Fruit fly (Drosophila melanogaster) whole organism, adult: ENCODE results near the gene CG8051.

ENCODE experiments used
- CG12768 ChIP-seq: fragments of 200-800 bp; sonication (Bioruptor generic); optimal IDR thresholded peaks from 2 replicates; lab custom pipeline; 2017; ENCODE audit warnings: missing biosample characterization, missing genetic modification characterization, mild to moderate bottlenecking, moderate library complexity, missing genetic modification reagents
- CG5204 ChIP-seq: fragments of 200-800 bp; sonication (Bioruptor generic); optimal IDR thresholded peaks from 2 replicates; lab custom pipeline; 2016; ENCODE audit warnings: missing biosample characterization, missing genetic modification characterization
- Clk ChIP-seq: fragments of 200-800 bp; sonication (Bioruptor generic); optimal IDR thresholded peaks from 2 replicates; lab custom pipeline; 2017; ENCODE audit warnings: missing biosample characterization, missing genetic modification characterization

DNA sequence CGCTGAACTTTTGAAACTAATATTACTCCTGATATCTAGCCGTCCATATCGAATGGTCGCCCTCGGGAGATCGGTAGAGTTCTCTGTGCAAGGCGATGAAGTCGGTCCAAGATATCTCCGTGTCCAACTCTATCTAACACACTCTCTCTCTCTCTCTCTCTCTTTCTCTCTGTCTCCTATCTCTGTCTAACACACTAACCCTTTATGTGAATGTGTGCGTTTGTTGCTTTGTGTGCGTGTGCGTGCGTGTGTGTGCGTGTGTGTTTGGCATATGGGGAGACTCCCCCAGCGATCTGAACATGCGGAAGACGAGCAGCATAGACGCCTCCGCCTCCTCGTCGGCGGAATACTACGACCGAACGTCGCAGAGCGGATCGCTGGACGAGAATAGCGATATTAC is 43.3 kb downstream of the CG8051 start:
- TF ChIP-seq CG5204 (no peak), CG12768 (GFP tag; lab: Kevin White, UChicago) (no peak), Clk (GFP tag; lab: Kevin White, UChicago) (no peak)
